Fruit fly (Drosophila melanogaster) whole organism, adult: Measurements from ENCODE around the gene CG32199.

Experiments
- CG12768 ChIP-seq: fragments of 200-800 bp; sonication (Bioruptor generic); optimal IDR thresholded peaks from 2 replicates; lab custom pipeline; 2017; ENCODE audit warnings: missing biosample characterization, missing genetic modification characterization, mild to moderate bottlenecking, moderate library complexity, missing genetic modification reagents
- kay ChIP-seq: fragments of 200-800 bp; sonication (Bioruptor generic); peaks from one replicate; lab custom pipeline; 2016; ENCODE audit warnings: missing biosample characterization, missing genetic modification characterization, borderline replicate concordance

Gene CG32199

dm6 chr3L:18653737-18654136 is 42.0 kb downstream of the CG32199 start:
- TF ChIP-seq CG12768 (GFP tag; lab: Kevin White, UChicago) (no peak), kay (GFP tag; lab: Kevin White, UChicago) (peak; percentile 49)
